Worm (Caenorhabditis elegans): ENCODE data around the gene F31E8.4.
A peak's percentile ranks its signal among the peaks of the same experiment; 100 is the strongest.

ce11 chrII:6800104-6800711 is at the start of gene F31E8.4:
- TF ChIP-seq ctbp-1 (GFP tag; IDR thresholded peaks at IDR 0.05), result no peak
- TF ChIP-seq unc-130 (GFP tag; optimal IDR thresholded peaks at IDR 0.05), result no peak
- peak; percentile 34 for TF ChIP-seq R02D3.7 (tag; optimal IDR thresholded peaks at IDR 0.05)
- TF ChIP-seq snpc-1.2 (GFP tag; IDR thresholded peaks at IDR 0.05), result no peak

All from whole organism, L4 larva.